Worm (Caenorhabditis elegans) whole organism, mixed stage, embryonic: ENCODE measurements around the gene snf-10.

Experiments
- M03D4.4 ChIP-seq: sonication (generic microtip); optimal IDR thresholded peaks from 2 replicates; lab custom pipeline; 2017; ENCODE audit warnings: mild to moderate bottlenecking, missing genetic modification characterization, missing compliant biosample characterization
- bed-3 ChIP-seq: fragments of 200-800 bp; sonication (Bioruptor generic); optimal IDR thresholded peaks from 3 replicates; lab custom pipeline; 2018; ENCODE audit warnings: mild to moderate bottlenecking, missing genetic modification characterization, moderate library complexity, missing compliant biosample characterization
- ces-1 ChIP-seq: fragments of 150-350 bp; optimal IDR thresholded peaks from 2 replicates; lab custom pipeline; 2014; ENCODE audit warnings: missing biosample characterization, missing genetic modification reagents, missing genetic modification characterization
- lin-13 ChIP-seq: fragments of 150-350 bp; optimal IDR thresholded peaks from 2 replicates; lab custom pipeline; 2014; ENCODE audit warnings: missing biosample characterization, missing genetic modification characterization
- lsy-2 ChIP-seq: fragments of 150-350 bp; optimal IDR thresholded peaks from 2 replicates; lab custom pipeline; 2014; ENCODE audit warnings: missing biosample characterization, missing genetic modification characterization
- mab-5 ChIP-seq: fragments of 150-350 bp; optimal IDR thresholded peaks from 2 replicates; lab custom pipeline; 2014; ENCODE audit warnings: missing biosample characterization, missing genetic modification characterization
- nhr-2 ChIP-seq: fragments of 150-350 bp; optimal IDR thresholded peaks from 2 replicates; lab custom pipeline; 2014; ENCODE audit warnings: missing biosample characterization, missing genetic modification characterization
- nhr-237 ChIP-seq: fragments of 150-350 bp; optimal IDR thresholded peaks from 2 replicates; lab custom pipeline; 2014; ENCODE audit warnings: missing biosample characterization, missing genetic modification characterization
- nhr-76 ChIP-seq: sonication (generic microtip); optimal IDR thresholded peaks from 2 replicates; lab custom pipeline; 2017; ENCODE audit warnings: missing biosample characterization, missing genetic modification characterization
- pha-4 ChIP-seq: fragments of 150-350 bp; optimal IDR thresholded peaks from 2 replicates; lab custom pipeline; 2018; ENCODE audit warnings: missing biosample characterization, missing genetic modification reagents, missing genetic modification characterization
- unc-62 ChIP-seq: fragments of 150-350 bp; optimal IDR thresholded peaks from 2 replicates; lab custom pipeline; 2014; ENCODE audit warnings: missing biosample characterization, missing genetic modification reagents, missing genetic modification characterization
- ztf-11 ChIP-seq: fragments of 150-350 bp; optimal IDR thresholded peaks from 2 replicates; lab custom pipeline; 2014; ENCODE audit warnings: missing biosample characterization, missing genetic modification characterization

DNA sequence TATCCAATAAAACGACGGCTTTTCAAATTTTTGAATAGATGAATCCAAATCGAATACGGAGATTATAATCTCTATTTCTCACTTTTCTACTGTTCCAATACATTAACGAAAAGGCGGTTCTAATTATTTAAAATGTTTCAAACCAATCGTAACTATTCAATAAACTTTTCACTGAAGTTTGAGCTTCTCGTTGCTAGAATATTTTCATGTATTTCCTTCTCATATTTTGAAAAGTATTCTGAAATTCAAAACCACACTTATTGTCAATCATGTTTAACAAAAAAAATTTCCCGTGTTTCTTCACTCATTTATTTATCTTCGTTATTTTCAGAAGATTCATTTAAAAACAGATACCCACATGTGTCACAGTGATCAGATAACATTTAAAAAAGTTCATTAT lies 37.8 kb downstream of the snf-10 start, which contains the start of gene F15H10.8:
- TF ChIP-seq ztf-11 (tag; lab: Kevin White, UChicago) (no peak), bed-3 (GFP tag; lab: Kevin White, UChicago) (no peak), unc-62 (no peak), nhr-237 (tag; lab: Kevin White, UChicago) (no peak), M03D4.4 (no peak), nhr-76 (tag; lab: Kevin White, UChicago) (no peak), ces-1 (GFP tag; lab: Kevin White, UChicago) (no peak), pha-4 (tag; lab: Kevin White, UChicago) (no peak), nhr-2 (no peak), mab-5 (tag; lab: Kevin White, UChicago) (no peak), lin-13 (tag; lab: Kevin White, UChicago) (no peak), lsy-2 (tag; lab: Kevin White, UChicago) (no peak)
